Fruit fly (Drosophila melanogaster): ENCODE results near the gene Gr93c.
A peak's percentile ranks its signal among the peaks of the same experiment; 100 is the strongest.

The Gr93c gene

dm6 chr3R:21845165-21845564 is at the start of gene Gr93c:
Gene Gr93c (minus strand): TSS chr3R:21845265.
- TF ChIP-seq toe (GFP tag; optimal IDR thresholded peaks at IDR 0.05) (no peak), CG12768 (GFP tag; optimal IDR thresholded peaks at IDR 0.05) (no peak), Hr96 (GFP tag; optimal IDR thresholded peaks at IDR 0.05) (no peak)

- no peak for TF ChIP-seq kay (GFP tag; ENCODE audit: borderline replicate concordance)
- no peak for TF ChIP-seq cic (GFP tag; optimal IDR thresholded peaks at IDR 0.05)
- TF ChIP-seq Mnt (GFP tag; optimal IDR thresholded peaks at IDR 0.05) = no peak
- TF ChIP-seq bab1 (GFP tag; optimal IDR thresholded peaks at IDR 0.05) = no peak
- no peak for TF ChIP-seq CG33017 (tag; optimal IDR thresholded peaks at IDR 0.05)
- no peak for TF ChIP-seq CG11617 (GFP tag; optimal IDR thresholded peaks at IDR 0.05)
- no peak for TF ChIP-seq CG7101 (tag; optimal IDR thresholded peaks at IDR 0.05)
These were observed 48.9 kb upstream of the Gr93c start for dm6 chr3R:21893929-21894328.

dm6 chr3R:21892450-21892849 is 47.4 kb upstream of the Gr93c start:
- TF ChIP-seq CG11617 (GFP tag; optimal IDR thresholded peaks at IDR 0.05) = no peak
- no peak for TF ChIP-seq kay (GFP tag; ENCODE audit: borderline replicate concordance)
- TF ChIP-seq CG7101 (tag; optimal IDR thresholded peaks at IDR 0.05) = no peak
- no peak for TF ChIP-seq Clk (GFP tag; optimal IDR thresholded peaks at IDR 0.05)
- no peak for TF ChIP-seq pad (GFP tag; optimal IDR thresholded peaks at IDR 0.05)
- TF ChIP-seq bab1 (GFP tag; optimal IDR thresholded peaks at IDR 0.05) = no peak
- no peak for TF ChIP-seq CG33017 (tag; optimal IDR thresholded peaks at IDR 0.05)
- no peak for TF ChIP-seq ovo (GFP tag; optimal IDR thresholded peaks at IDR 0.05)
- no peak for TF ChIP-seq CG14711 (tag; optimal IDR thresholded peaks at IDR 0.05)
- TF ChIP-seq Hr96 (GFP tag; optimal IDR thresholded peaks at IDR 0.05) = no peak
- no peak for TF ChIP-seq cnc (optimal IDR thresholded peaks at IDR 0.05)
- no peak for TF ChIP-seq tj (GFP tag; optimal IDR thresholded peaks at IDR 0.05)
- TF ChIP-seq Crg-1 (GFP tag; optimal IDR thresholded peaks at IDR 0.05) = no peak
- no peak for TF ChIP-seq CG7045 (GFP tag; optimal IDR thresholded peaks at IDR 0.05)
- TF ChIP-seq CG5204 (GFP tag; optimal IDR thresholded peaks at IDR 0.05) = no peak
- TF ChIP-seq CG1620 (GFP tag; optimal IDR thresholded peaks at IDR 0.05) = no peak

DNA sequence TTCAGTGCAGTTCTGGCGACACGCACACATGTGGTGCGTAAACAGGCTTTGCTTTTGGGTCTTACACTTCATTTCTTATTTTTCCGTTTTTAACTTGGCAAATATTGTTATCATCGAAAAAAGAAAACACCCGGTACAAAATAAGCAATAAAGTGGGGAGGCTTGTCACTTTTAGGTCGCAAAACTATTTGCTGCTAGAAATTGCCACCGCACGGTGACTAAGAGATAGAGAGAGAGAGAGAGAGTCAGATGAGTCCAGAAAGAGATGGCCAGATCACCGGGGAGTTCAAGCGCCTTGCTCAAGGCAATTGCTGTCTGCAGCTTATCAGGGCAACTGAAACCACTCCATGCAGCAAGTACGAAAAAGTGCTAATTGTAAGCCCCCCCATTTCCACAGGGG is 45.7 kb upstream of the Gr93c start:
- TF ChIP-seq CG12768 (GFP tag; optimal IDR thresholded peaks at IDR 0.05) = no peak
- no peak for TF ChIP-seq CG14711 (tag; optimal IDR thresholded peaks at IDR 0.05)
- no peak for TF ChIP-seq pad (GFP tag; optimal IDR thresholded peaks at IDR 0.05)
- no peak for TF ChIP-seq ovo (GFP tag; optimal IDR thresholded peaks at IDR 0.05)
- TF ChIP-seq CG7101 (tag; optimal IDR thresholded peaks at IDR 0.05) = no peak
- TF ChIP-seq CG11617 (GFP tag; optimal IDR thresholded peaks at IDR 0.05) = no peak
- TF ChIP-seq bab1 (GFP tag; optimal IDR thresholded peaks at IDR 0.05) = no peak
- no peak for TF ChIP-seq CG7045 (GFP tag; optimal IDR thresholded peaks at IDR 0.05)
- no peak for TF ChIP-seq CG1620 (GFP tag; optimal IDR thresholded peaks at IDR 0.05)
- TF ChIP-seq Mnt (GFP tag; optimal IDR thresholded peaks at IDR 0.05) = no peak
- TF ChIP-seq Hr96 (GFP tag; optimal IDR thresholded peaks at IDR 0.05) = no peak
- TF ChIP-seq kay (GFP tag; ENCODE audit: borderline replicate concordance) = no peak
- no peak for TF ChIP-seq cnc (optimal IDR thresholded peaks at IDR 0.05)
- no peak for TF ChIP-seq CG33017 (tag; optimal IDR thresholded peaks at IDR 0.05)
- no peak for TF ChIP-seq toe (GFP tag; optimal IDR thresholded peaks at IDR 0.05)
- no peak for TF ChIP-seq Clk (GFP tag; optimal IDR thresholded peaks at IDR 0.05)
- TF ChIP-seq CG5204 (GFP tag; optimal IDR thresholded peaks at IDR 0.05) = no peak
- TF ChIP-seq tj (GFP tag; optimal IDR thresholded peaks at IDR 0.05) = no peak
- TF ChIP-seq Crg-1 (GFP tag; optimal IDR thresholded peaks at IDR 0.05) = no peak
- no peak for TF ChIP-seq cic (GFP tag; optimal IDR thresholded peaks at IDR 0.05)

DNA sequence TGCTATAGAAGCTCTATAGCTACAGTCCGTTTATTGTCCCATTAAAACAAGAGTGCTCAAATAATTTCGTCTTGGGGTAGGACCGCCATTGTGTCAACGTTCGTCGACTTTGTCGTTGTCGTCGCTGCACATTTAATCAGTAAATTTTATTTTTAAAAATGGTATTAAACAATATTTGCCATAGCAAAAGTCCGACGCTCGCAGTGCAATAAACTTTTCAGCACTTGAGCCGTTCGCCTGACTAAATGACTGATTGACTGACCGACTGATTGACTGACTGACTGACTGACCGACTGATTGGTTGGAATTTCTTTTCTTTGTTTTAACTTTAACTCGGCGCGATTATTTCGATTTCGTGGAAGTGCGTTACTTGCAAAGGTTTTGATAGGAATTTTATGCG is 44.9 kb upstream of the Gr93c start:
- TF ChIP-seq cic (GFP tag; optimal IDR thresholded peaks at IDR 0.05) (no peak), kay (GFP tag; ENCODE audit: borderline replicate concordance) (peak; percentile 65)

DNA sequence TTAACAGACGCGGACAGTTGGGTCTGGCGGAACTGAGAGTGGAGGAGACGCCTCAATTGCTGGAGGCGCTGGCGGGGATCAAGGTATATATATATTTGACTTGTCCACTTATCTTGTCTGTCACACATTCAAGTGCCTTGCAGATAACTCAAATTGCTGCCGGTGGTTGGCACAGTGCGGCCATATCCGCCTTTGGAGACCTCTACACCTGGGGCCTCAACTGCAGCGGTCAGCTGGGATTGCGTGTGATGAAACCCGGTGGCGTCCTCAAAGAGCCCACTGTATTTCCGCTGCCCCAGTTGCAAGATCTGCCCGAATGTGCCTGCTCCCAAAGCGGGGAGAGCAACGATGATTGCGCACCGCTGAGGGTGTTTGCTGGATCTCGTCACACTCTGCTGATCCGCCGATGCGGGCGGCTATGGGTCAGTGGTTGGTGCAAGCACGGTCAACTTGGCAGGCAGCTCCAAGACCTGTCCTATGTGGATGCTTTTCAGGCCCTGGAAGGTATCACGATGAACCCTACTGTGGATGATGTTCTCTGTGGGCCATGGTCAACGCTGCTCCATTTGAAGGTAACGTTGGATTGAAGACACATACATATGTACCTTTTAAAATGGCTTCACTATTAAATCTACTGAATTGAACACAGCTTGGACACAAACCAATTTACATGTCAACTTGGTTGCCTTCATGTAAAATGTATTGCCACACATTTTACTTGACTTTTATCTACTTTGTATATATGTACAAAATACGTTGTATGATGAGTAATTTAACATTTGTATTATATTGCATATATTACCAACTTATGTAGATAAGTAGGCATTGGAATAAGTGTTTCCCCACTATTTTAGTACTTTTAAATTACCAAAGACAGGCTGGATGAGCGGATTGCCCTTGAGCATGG is 43.9 kb upstream of the Gr93c start, which contains the start of gene CG43844:
TSS of gene CG43844 (plus strand) at position 844 of the 907 bp plus-strand sequence.
- TF ChIP-seq CG12768 (GFP tag; optimal IDR thresholded peaks at IDR 0.05) = peak; percentile 4
- peak; percentile 22 for TF ChIP-seq CG33017 (tag; optimal IDR thresholded peaks at IDR 0.05)
- no peak for TF ChIP-seq ovo (GFP tag; optimal IDR thresholded peaks at IDR 0.05)
- TF ChIP-seq bab1 (GFP tag; optimal IDR thresholded peaks at IDR 0.05) = peak; percentile 15
- peak; percentile 40 for TF ChIP-seq cic (GFP tag; optimal IDR thresholded peaks at IDR 0.05)
- no peak for TF ChIP-seq cnc (optimal IDR thresholded peaks at IDR 0.05)
- TF ChIP-seq kay (GFP tag; ENCODE audit: borderline replicate concordance) = peak; percentile 93
- no peak for TF ChIP-seq Crg-1 (GFP tag; optimal IDR thresholded peaks at IDR 0.05)

DNA sequence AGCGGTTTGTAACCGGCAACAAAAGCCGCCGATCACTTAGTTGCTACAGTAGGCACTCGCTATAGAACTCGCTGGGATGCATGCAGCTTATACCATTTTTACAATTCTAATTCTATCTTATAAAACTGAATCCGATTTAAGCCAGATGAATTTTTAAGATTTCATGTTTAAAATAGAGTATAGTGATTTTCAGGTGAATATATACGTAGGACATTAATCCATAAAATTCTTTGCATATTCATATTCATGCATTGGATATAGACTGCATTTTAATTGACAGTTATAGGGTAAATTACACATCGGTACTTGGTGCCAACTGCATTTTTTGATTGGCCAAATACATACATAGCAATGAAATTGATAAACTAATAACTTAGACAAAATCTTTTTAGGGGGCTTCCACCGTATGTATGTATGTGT is 42.5 kb upstream of the Gr93c start:
- TF ChIP-seq CG14711 (tag; optimal IDR thresholded peaks at IDR 0.05) (peak; percentile 26), CG7101 (tag; optimal IDR thresholded peaks at IDR 0.05) (peak; percentile 24), kay (GFP tag; ENCODE audit: borderline replicate concordance) (peak; percentile 54), Crg-1 (GFP tag; optimal IDR thresholded peaks at IDR 0.05) (no peak), bab1 (GFP tag; optimal IDR thresholded peaks at IDR 0.05) (peak; percentile 14), Hr96 (GFP tag; optimal IDR thresholded peaks at IDR 0.05) (no peak), CG33017 (tag; optimal IDR thresholded peaks at IDR 0.05) (no peak), CG12768 (GFP tag; optimal IDR thresholded peaks at IDR 0.05) (peak; percentile 14), pad (GFP tag; optimal IDR thresholded peaks at IDR 0.05) (no peak), ovo (GFP tag; optimal IDR thresholded peaks at IDR 0.05) (no peak), Clk (GFP tag; optimal IDR thresholded peaks at IDR 0.05) (no peak)

Measured in whole organism, adult.